Worm (Caenorhabditis elegans) whole organism, L1 larva: Measurements from ENCODE around the gene ipla-7.

Experiments used
- C16A3.4 ChIP-seq: fragments of 150-350 bp; optimal IDR thresholded peaks from 2 replicates; lab custom pipeline; 2014; ENCODE audit warnings: missing biosample characterization, missing genetic modification characterization
- alr-1 ChIP-seq: fragments of 200-800 bp; sonication (Bioruptor generic); optimal IDR thresholded peaks from 2 replicates; lab custom pipeline; 2018; ENCODE audit warnings: borderline replicate concordance, mild to moderate bottlenecking, missing genetic modification characterization, missing compliant biosample characterization
- ceh-8 ChIP-seq: fragments of 200-800 bp; sonication (Bioruptor generic); optimal IDR thresholded peaks from 2 replicates; lab custom pipeline; 2018; ENCODE audit warnings: mild to moderate bottlenecking, missing genetic modification characterization, moderate library complexity, missing compliant biosample characterization
- ceh-90 ChIP-seq: sonication (generic microtip); optimal IDR thresholded peaks from 2 replicates; lab custom pipeline; 2016; ENCODE audit warnings: missing genetic modification characterization, missing compliant biosample characterization
- dsc-1 ChIP-seq: sonication (generic microtip); optimal IDR thresholded peaks from 2 replicates; lab custom pipeline; 2016; ENCODE audit warnings: mild to moderate bottlenecking, missing genetic modification characterization, missing compliant biosample characterization
- efl-1 ChIP-seq, 4 experiments: fragments of 150-350 bp; optimal IDR thresholded peaks in 3 of 4; peaks in 1 of 4; 1 replicate in 1 of 4; 2 replicates in 3 of 4; lab custom pipeline; 2014; ENCODE audit warnings: missing biosample characterization in 2 of 4, missing genetic modification characterization in 2 of 4, missing genetic modification reagents in 2 of 4
- elt-3 ChIP-seq, 6 experiments: fragments of 150-350 bp in 1 of 6; sonication (generic microtip); optimal IDR thresholded peaks; 2 replicates each; lab custom pipeline; 2017 to 2018; ENCODE audit warnings: missing biosample characterization in 6 of 6, missing genetic modification characterization in 6 of 6, inconsistent platforms in 1 of 6
- fkh-10 ChIP-seq: sonication (generic microtip); optimal IDR thresholded peaks from 2 replicates; lab custom pipeline; 2017; ENCODE audit warnings: missing biosample characterization, missing genetic modification reagents, missing genetic modification characterization
- fkh-8 ChIP-seq: sonication (generic microtip); optimal IDR thresholded peaks from 2 replicates; lab custom pipeline; 2016; ENCODE audit warnings: mild to moderate bottlenecking, missing genetic modification characterization, missing compliant biosample characterization
- fos-1 ChIP-seq: fragments of 150-350 bp; optimal IDR thresholded peaks from 2 replicates; lab custom pipeline; 2014; ENCODE audit warnings: missing biosample characterization, missing genetic modification characterization
- grh-1 ChIP-seq: fragments of 200-800 bp; sonication (Bioruptor generic); IDR thresholded peaks from 2 replicates; pipeline ENCODE4 v1.3.6; 2022; ENCODE audit warnings: missing genetic modification reagents, missing genetic modification characterization, missing compliant biosample characterization
- hlh-17 ChIP-seq: fragments of 200-800 bp; sonication (Bioruptor generic); optimal IDR thresholded peaks from 2 replicates; lab custom pipeline; 2018; ENCODE audit warnings: missing genetic modification characterization, mild to moderate bottlenecking, missing compliant biosample characterization, moderate library complexity, borderline replicate concordance
- hlh-4 ChIP-seq: sonication (generic microtip); optimal IDR thresholded peaks from 2 replicates; lab custom pipeline; 2016; ENCODE audit warnings: mild to moderate bottlenecking, missing genetic modification characterization, missing compliant biosample characterization
- lin-13 ChIP-seq: fragments of 150-350 bp; optimal IDR thresholded peaks from 2 replicates; lab custom pipeline; 2014; ENCODE audit warnings: missing biosample characterization, missing genetic modification reagents, missing genetic modification characterization
- lin-14 ChIP-seq: fragments of 200-800 bp; sonication (Bioruptor generic); optimal IDR thresholded peaks from 2 replicates; lab custom pipeline; 2018; ENCODE audit warnings: mild to moderate bottlenecking, missing genetic modification characterization, moderate library complexity, missing compliant biosample characterization
- lin-35 ChIP-seq, 2 experiments: fragments of 150-350 bp; optimal IDR thresholded peaks; 2 replicates each; lab custom pipeline; 2014; ENCODE audit warnings: missing biosample characterization in 2 of 2, missing genetic modification characterization in 2 of 2, missing genetic modification reagents in 2 of 2
- mdl-1 ChIP-seq, 2 experiments: fragments of 150-350 bp; optimal IDR thresholded peaks; 2 replicates each; lab custom pipeline; 2014 to 2017; ENCODE audit warnings: missing biosample characterization in 2 of 2, missing genetic modification characterization in 2 of 2, inconsistent platforms in 1 of 2
- mep-1 ChIP-seq: fragments of 150-350 bp; optimal IDR thresholded peaks from 2 replicates; lab custom pipeline; 2014; ENCODE audit warnings: missing biosample characterization, missing genetic modification characterization
- nhr-11 ChIP-seq: fragments of 150-350 bp; optimal IDR thresholded peaks from 2 replicates; lab custom pipeline; 2014; ENCODE audit warnings: missing biosample characterization, missing genetic modification characterization
- nhr-20 ChIP-seq: sonication (generic microtip); optimal IDR thresholded peaks from 2 replicates; lab custom pipeline; 2016; ENCODE audit warnings: mild to moderate bottlenecking, missing genetic modification characterization, missing compliant biosample characterization
- nhr-28 ChIP-seq: fragments of 150-350 bp; optimal IDR thresholded peaks from 2 replicates; lab custom pipeline; 2014; ENCODE audit warnings: missing biosample characterization, missing genetic modification characterization
- nhr-84 ChIP-seq: sonication (generic microtip); optimal IDR thresholded peaks from 2 replicates; lab custom pipeline; 2017; ENCODE audit warnings: missing biosample characterization, missing genetic modification characterization
- nhr-85 ChIP-seq: sonication (generic microtip); peaks from one replicate; lab custom pipeline; 2016; ENCODE audit warnings: missing genetic modification characterization, inconsistent platforms, missing compliant biosample characterization
- pax-3 ChIP-seq: fragments of 200-800 bp; sonication (Bioruptor generic); optimal IDR thresholded peaks from 2 replicates; lab custom pipeline; 2018; ENCODE audit warnings: mild to moderate bottlenecking, missing genetic modification characterization, moderate library complexity, missing compliant biosample characterization
- unc-30 ChIP-seq: sonication (generic microtip); optimal IDR thresholded peaks from 2 replicates; lab custom pipeline; 2017; ENCODE audit warnings: missing biosample characterization, missing genetic modification characterization
- unc-86 ChIP-seq: sonication (generic microtip); optimal IDR thresholded peaks from 2 replicates; lab custom pipeline; 2016; ENCODE audit warnings: missing genetic modification characterization, missing compliant biosample characterization
- xbp-1 ChIP-seq: sonication (generic microtip); optimal IDR thresholded peaks from 2 replicates; lab custom pipeline; 2016; ENCODE audit warnings: missing genetic modification characterization, missing compliant biosample characterization
- zip-4 ChIP-seq: fragments of 200-800 bp; sonication (Bioruptor generic); optimal IDR thresholded peaks from 2 replicates; lab custom pipeline; 2018; ENCODE audit warnings: mild to moderate bottlenecking, missing genetic modification characterization, moderate library complexity, missing compliant biosample characterization

The ipla-7 gene

ce11 chrIV:10085401-10086187 is 22.9 kb upstream of the ipla-7 start, which contains the start of the genes col-2 and ndc-80 (continued):
- TF ChIP-seq lin-35 (GFP tag; optimal IDR thresholded peaks at IDR 0.05; lab: Kevin White, UChicago) = peak; percentile 85 to 95
- no peak for TF ChIP-seq ceh-90
- TF ChIP-seq nhr-84 (tag; lab: Kevin White, UChicago) = no peak
- no peak for TF ChIP-seq alr-1 (tag; lab: Kevin White, UChicago)
- TF ChIP-seq nhr-85 (tag; lab: Kevin White, UChicago) = peak; percentile 79
- peak; percentile 71 for TF ChIP-seq nhr-20 (tag; lab: Kevin White, UChicago)
- no peak for TF ChIP-seq zip-4 (GFP tag; lab: Kevin White, UChicago)
- TF ChIP-seq unc-86 = peak; percentile 38
- TF ChIP-seq dsc-1 (tag; lab: Kevin White, UChicago) = peak; percentile 28
- TF ChIP-seq pax-3 (tag; lab: Kevin White, UChicago) = peak; percentile 52
- no peak for TF ChIP-seq hlh-4 (tag; lab: Kevin White, UChicago)
- no peak for TF ChIP-seq hlh-17 (GFP tag; lab: Kevin White, UChicago)
- peak; percentile 82 for TF ChIP-seq mep-1 (tag; lab: Kevin White, UChicago)
- TF ChIP-seq lin-13 (GFP tag; lab: Kevin White, UChicago) = peak; percentile 71
- TF ChIP-seq lin-14 (GFP tag; lab: Kevin White, UChicago) = peak; percentile 79
- peak; percentile 91 to 94 for TF ChIP-seq efl-1 (optimal IDR thresholded peaks at IDR 0.05; lab: Kevin White, UChicago)
- peak; percentile 88 to 99 for TF ChIP-seq efl-1 (GFP tag; optimal IDR thresholded peaks at IDR 0.05 in 1 of 2; lab: Kevin White, UChicago)
- TF ChIP-seq fkh-8 (tag; lab: Kevin White, UChicago) = peak; percentile 49
- peak; percentile 93 for TF ChIP-seq C16A3.4
- TF ChIP-seq, all 84 proteins: peak for 37

ce11 chrIV:10084323-10084959 is 21.8 kb upstream of the ipla-7 start, which contains the start of gene W01B6.8:
TSS of gene W01B6.8 (minus strand) at chrIV:10084373.
- TF ChIP-seq hlh-4 (tag; lab: Kevin White, UChicago) (no peak), efl-1 (optimal IDR thresholded peaks at IDR 0.05; lab: Kevin White, UChicago) (no peak), efl-1 (GFP tag; optimal IDR thresholded peaks at IDR 0.05 in 1 of 2; lab: Kevin White, UChicago) (peak in 1 of 2 experiments; percentile 81), ceh-8 (GFP tag; lab: Kevin White, UChicago) (peak; percentile 83), ceh-90 (no peak), fos-1 (no peak)

- TF ChIP-seq dsc-1 (tag; lab: Kevin White, UChicago) (no peak), grh-1 (GFP tag; lab: Robert Waterston, UW) (no peak)
These were observed 18.2 kb upstream of the ipla-7 start, which contains the start of gene W01B6.6 for ce11 chrIV:10080816-10081215. TSS of gene W01B6.6 (plus strand) at chrIV:10081116.

ce11 chrIV:10078003-10078402 is 15.4 kb upstream of the ipla-7 start:
- no peak for TF ChIP-seq elt-3 (tag; optimal IDR thresholded peaks at IDR 0.05; lab: Kevin White, UChicago)
- no peak for TF ChIP-seq xbp-1 (tag; lab: Kevin White, UChicago)

ce11 chrIV:10075899-10076298 is 13.2 kb upstream of the ipla-7 start, which contains the start of gene W01B6.5:
TSS of gene W01B6.5 (plus strand) at chrIV:10076199.
- no peak for TF ChIP-seq fkh-10 (GFP tag; lab: Kevin White, UChicago)
- TF ChIP-seq alr-1 (tag; lab: Kevin White, UChicago) = no peak
- TF ChIP-seq lin-14 (GFP tag; lab: Kevin White, UChicago) = no peak
- no peak for TF ChIP-seq nhr-28 (tag; lab: Kevin White, UChicago)
- no peak for TF ChIP-seq efl-1 (optimal IDR thresholded peaks at IDR 0.05; lab: Kevin White, UChicago)
- TF ChIP-seq efl-1 (GFP tag; optimal IDR thresholded peaks at IDR 0.05 in 1 of 2; lab: Kevin White, UChicago) = peak in 1 of 2 experiments; percentile 40
- no peak for TF ChIP-seq ceh-90
- no peak for TF ChIP-seq unc-30 (tag; lab: Kevin White, UChicago)
- no peak for TF ChIP-seq mdl-1 (tag; optimal IDR thresholded peaks at IDR 0.05; lab: Kevin White, UChicago)
- TF ChIP-seq nhr-11 (tag; lab: Kevin White, UChicago) = no peak
